Worm (Caenorhabditis elegans) whole organism, L4 larva: ENCODE results near the gene rab-39.

ENCODE experiments used
- egl-27 ChIP-seq: sonication (generic microtip); optimal IDR thresholded peaks from 3 replicates; lab custom pipeline; 2017; ENCODE audit warnings: missing biosample characterization, missing genetic modification reagents, missing genetic modification characterization
- lin-39 ChIP-seq: fragments of 150-350 bp; optimal IDR thresholded peaks from 2 replicates; lab custom pipeline; 2014; ENCODE audit warnings: missing biosample characterization, missing genetic modification reagents, missing genetic modification characterization
- nhr-10 ChIP-seq: fragments of 150-350 bp; optimal IDR thresholded peaks from 2 replicates; lab custom pipeline; 2014; ENCODE audit warnings: missing biosample characterization, missing genetic modification characterization

ce11 chrII:9304849-9305248, 17.9 kb downstream of the rab-39 start:
- no peak for TF ChIP-seq lin-39 (tag; lab: Kevin White, UChicago)
- no peak for TF ChIP-seq egl-27 (tag; lab: Kevin White, UChicago)
- TF ChIP-seq nhr-10 (tag; lab: Kevin White, UChicago), result no peak
